Fruit fly (Drosophila melanogaster) whole organism, pupa: Measurements from ENCODE around the gene CG5070.

Experiments
- CG12605 ChIP-seq: fragments of 200-800 bp; sonication (Bioruptor generic); IDR thresholded peaks from 2 replicates; pipeline ENCODE4 v1.3.6; 2022; ENCODE audit warnings: missing biosample characterization, missing genetic modification characterization
- CG15710 ChIP-seq: fragments of 200-800 bp; sonication (Bioruptor generic); optimal IDR thresholded peaks from 2 replicates; lab custom pipeline; 2018; ENCODE audit warnings: missing biosample characterization, mild to moderate bottlenecking, missing genetic modification characterization, moderate library complexity
- CG32121 ChIP-seq: fragments of 200-800 bp; sonication (Bioruptor generic); IDR thresholded peaks from 2 replicates; pipeline ENCODE4 v1.3.6; 2022; ENCODE audit warnings: missing biosample characterization, missing genetic modification characterization
- CG4496 ChIP-seq: fragments of 200-800 bp; sonication (Bioruptor generic); IDR thresholded peaks from 3 replicates; pipeline ENCODE4 v1.3.6; 2022; ENCODE audit warnings: missing biosample characterization, missing genetic modification characterization
- CG8301 ChIP-seq: fragments of 200-800 bp; sonication (Bioruptor generic); optimal IDR thresholded peaks from 2 replicates; lab custom pipeline; 2018; ENCODE audit warnings: missing biosample characterization, mild to moderate bottlenecking, missing genetic modification characterization
- D1 ChIP-seq: fragments of 200-800 bp; sonication (Bioruptor generic); optimal IDR thresholded peaks from 2 replicates; lab custom pipeline; 2018; ENCODE audit warnings: missing biosample characterization, mild to moderate bottlenecking, missing genetic modification characterization, moderate library complexity
- EcR ChIP-seq: fragments of 200-800 bp; sonication (Bioruptor generic); optimal IDR thresholded peaks from 3 replicates; lab custom pipeline; 2019; ENCODE audit warnings: missing biosample characterization, missing genetic modification characterization, mild to moderate bottlenecking, moderate library complexity, missing genetic modification reagents
- Pif1B ChIP-seq: fragments of 200-800 bp; sonication (Bioruptor generic); optimal IDR thresholded peaks from 3 replicates; lab custom pipeline; 2016; ENCODE audit warnings: missing biosample characterization, missing genetic modification characterization
- Snoo ChIP-seq: fragments of 200-800 bp; sonication (Bioruptor generic); optimal IDR thresholded peaks from 3 replicates; lab custom pipeline; 2017; ENCODE audit warnings: missing biosample characterization, mild to moderate bottlenecking, missing genetic modification characterization, inconsistent platforms
- gl ChIP-seq: fragments of 200-800 bp; sonication (Bioruptor generic); optimal IDR thresholded peaks from 2 replicates; lab custom pipeline; 2018; ENCODE audit warnings: missing biosample characterization, mild to moderate bottlenecking, missing genetic modification characterization

DNA sequence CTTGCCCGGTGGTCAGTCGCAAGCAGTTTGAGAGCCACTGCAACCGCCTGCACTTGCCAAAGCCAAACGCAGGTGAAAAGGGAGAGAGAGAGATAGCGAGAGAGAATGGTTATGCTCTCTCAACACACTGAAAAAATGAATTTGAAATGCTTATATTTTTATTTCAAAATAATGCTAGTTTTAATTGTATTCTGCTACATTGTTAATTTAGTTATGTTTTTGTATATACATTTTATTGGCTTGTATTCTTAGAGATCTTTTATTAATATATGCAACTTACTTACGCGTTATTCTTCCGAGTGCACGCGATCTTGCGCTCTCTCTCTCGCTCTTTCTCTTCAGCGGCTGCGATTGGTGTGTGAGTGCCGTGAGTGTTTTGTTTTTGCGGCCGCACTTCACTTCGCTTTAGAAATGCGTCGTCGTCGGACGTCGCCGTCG is 24.4 kb upstream of the CG5070 start:
- TF ChIP-seq EcR (peak; percentile 76), CG15710 (tag; lab: Kevin White, UChicago) (peak; percentile 87), CG4496 (GFP tag; lab: Robert Waterston, UW) (peak; percentile 99), Pif1B (GFP tag; lab: Kevin White, UChicago) (peak; percentile 98), Snoo (tag; lab: Kevin White, UChicago) (peak; percentile 98), CG32121 (GFP tag; lab: Robert Waterston, UW) (peak; percentile 100), gl (tag; lab: Kevin White, UChicago) (peak; percentile 91), CG12605 (GFP tag; lab: Robert Waterston, UW) (peak; percentile 99), D1 (tag; lab: Kevin White, UChicago) (peak; percentile 87), CG8301 (tag; lab: Kevin White, UChicago) (peak; percentile 97)
